Worm (Caenorhabditis elegans): ENCODE results near the gene fbxa-7.

- TF ChIP-seq unc-39 (tag; optimal IDR thresholded peaks at IDR 0.05) (no peak), egl-27 (tag; optimal IDR thresholded peaks at IDR 0.05) (no peak), fos-1 (tag; optimal IDR thresholded peaks at IDR 0.05) (no peak), nhr-77 (tag; optimal IDR thresholded peaks at IDR 0.05) (no peak), lin-11 (tag; optimal IDR thresholded peaks at IDR 0.05) (no peak), mdl-1 (tag; optimal IDR thresholded peaks at IDR 0.05) (no peak), ztf-4 (tag; optimal IDR thresholded peaks at IDR 0.05) (no peak), ztf-11 (tag; optimal IDR thresholded peaks at IDR 0.05) (no peak)
Measured at ce11 chrIII:2279457-2279856, 28.2 kb upstream of the fbxa-7 start, which contains the start of gene Y54F10BM.23.

All from whole organism, L2 larva.